Worm (Caenorhabditis elegans): ENCODE data around the gene unc-44.
A peak's percentile ranks its signal among the peaks of the same experiment; 100 is the strongest.

Gene unc-44

ce11 chrIV:5947555-5948151 is 27.7 kb upstream of the unc-44 start, which contains the start of gene rps-25:
Gene rps-25, minus strand, starts transcription at chrIV:5947605.
- TF ChIP-seq nhr-237 (tag; optimal IDR thresholded peaks at IDR 0.05) (no peak), snpc-4 (tag; optimal IDR thresholded peaks at IDR 0.05) (peak; percentile 12), lsy-2 (tag; optimal IDR thresholded peaks at IDR 0.05) (peak; percentile 13 to 93), mdl-1 (tag; optimal IDR thresholded peaks at IDR 0.05) (no peak), unc-55 (GFP tag; optimal IDR thresholded peaks at IDR 0.05) (peak; percentile 86), mbf-1 (tag; optimal IDR thresholded peaks at IDR 0.05) (no peak), nhr-25 (tag; optimal IDR thresholded peaks at IDR 0.05) (peak; percentile 18), dmd-4 (tag; optimal IDR thresholded peaks at IDR 0.05) (no peak), sma-9 (GFP tag; optimal IDR thresholded peaks at IDR 0.05) (peak; percentile 39), sma-9 (tag; optimal IDR thresholded peaks at IDR 0.05) (no peak), F13H6.1 (tag; optimal IDR thresholded peaks at IDR 0.05) (peak; percentile 20), crh-2 (tag; optimal IDR thresholded peaks at IDR 0.05) (peak; percentile 23), fos-1 (tag; optimal IDR thresholded peaks at IDR 0.05) (peak; percentile 7), gmeb-1 (tag; optimal IDR thresholded peaks at IDR 0.05) (peak; percentile 39), R02D3.7 (tag; optimal IDR thresholded peaks at IDR 0.05) (no peak), lin-39 (tag; optimal IDR thresholded peaks at IDR 0.05) (no peak), nhr-10 (tag; optimal IDR thresholded peaks at IDR 0.05) (no peak), lin-13 (GFP tag; optimal IDR thresholded peaks at IDR 0.05) (peak; percentile 62), ama-1 (optimal IDR thresholded peaks at IDR 0.05) (peak; percentile 20), lin-11 (tag; optimal IDR thresholded peaks at IDR 0.05) (peak; percentile 53), sma-3 (GFP tag; optimal IDR thresholded peaks at IDR 0.05) (peak; percentile 16), C34F6.9 (tag; optimal IDR thresholded peaks at IDR 0.05) (peak; percentile 63), nhr-21 (tag; optimal IDR thresholded peaks at IDR 0.05) (peak; percentile 21), nhr-12 (tag; optimal IDR thresholded peaks at IDR 0.05) (no peak), nhr-129 (tag; optimal IDR thresholded peaks at IDR 0.05) (peak; percentile 46)

- TF ChIP-seq unc-62 (GFP tag; optimal IDR thresholded peaks at IDR 0.05) (no peak), unc-55 (GFP tag; optimal IDR thresholded peaks at IDR 0.05) (no peak)
These were observed 26.6 kb upstream of the unc-44 start for ce11 chrIV:5948712-5949111.

ce11 chrIV:5949964-5950363 is 25.4 kb upstream of the unc-44 start:
- no peak for TF ChIP-seq nhr-11 (tag; optimal IDR thresholded peaks at IDR 0.05)
- no peak for TF ChIP-seq ztf-4 (tag; optimal IDR thresholded peaks at IDR 0.05)
- no peak for TF ChIP-seq elt-3 (tag; optimal IDR thresholded peaks at IDR 0.05)
- no peak for TF ChIP-seq lsy-2 (tag; optimal IDR thresholded peaks at IDR 0.05)
- no peak for TF ChIP-seq sma-9 (GFP tag; optimal IDR thresholded peaks at IDR 0.05)
- no peak for TF ChIP-seq sma-9 (tag; optimal IDR thresholded peaks at IDR 0.05)
- no peak for TF ChIP-seq unc-62 (GFP tag; optimal IDR thresholded peaks at IDR 0.05)
- TF ChIP-seq mdl-1 (tag; optimal IDR thresholded peaks at IDR 0.05), result no peak
- TF ChIP-seq lin-13 (GFP tag; optimal IDR thresholded peaks at IDR 0.05), result no peak
- no peak for TF ChIP-seq crh-2 (tag; optimal IDR thresholded peaks at IDR 0.05)
- TF ChIP-seq lin-39 (tag; optimal IDR thresholded peaks at IDR 0.05), result no peak
- TF ChIP-seq snpc-4 (tag; optimal IDR thresholded peaks at IDR 0.05), result no peak
- TF ChIP-seq lin-11 (tag; optimal IDR thresholded peaks at IDR 0.05), result no peak

ce11 chrIV:5952966-5953365 is 22.4 kb upstream of the unc-44 start:
- TF ChIP-seq unc-39 (tag; optimal IDR thresholded peaks at IDR 0.05) (no peak), nhr-10 (tag; optimal IDR thresholded peaks at IDR 0.05) (no peak), ztf-4 (tag; optimal IDR thresholded peaks at IDR 0.05) (no peak), dmd-4 (tag; optimal IDR thresholded peaks at IDR 0.05) (no peak), egl-27 (tag; optimal IDR thresholded peaks at IDR 0.05) (peak; percentile 26), nhr-11 (tag; optimal IDR thresholded peaks at IDR 0.05) (no peak), nhr-12 (tag; optimal IDR thresholded peaks at IDR 0.05) (no peak), lin-13 (GFP tag; optimal IDR thresholded peaks at IDR 0.05) (peak; percentile 3), sma-3 (GFP tag; optimal IDR thresholded peaks at IDR 0.05) (no peak), Y55F3AM.14 (GFP tag; optimal IDR thresholded peaks at IDR 0.05) (no peak), unc-55 (GFP tag; optimal IDR thresholded peaks at IDR 0.05) (peak; percentile 89), aly-2 (tag; optimal IDR thresholded peaks at IDR 0.05) (no peak), sma-9 (GFP tag; optimal IDR thresholded peaks at IDR 0.05) (peak; percentile 43), sma-9 (tag; optimal IDR thresholded peaks at IDR 0.05) (no peak), mab-5 (tag; optimal IDR thresholded peaks at IDR 0.05) (peak; percentile 54), fos-1 (tag; optimal IDR thresholded peaks at IDR 0.05) (no peak), sem-4 (tag; optimal IDR thresholded peaks at IDR 0.05) (peak; percentile 50), C34F6.9 (tag; optimal IDR thresholded peaks at IDR 0.05) (peak; percentile 81), lin-39 (tag; optimal IDR thresholded peaks at IDR 0.05) (no peak), mdl-1 (tag; optimal IDR thresholded peaks at IDR 0.05) (peak in 1 of 2 experiments; percentile 20), nhr-21 (tag; optimal IDR thresholded peaks at IDR 0.05) (no peak), ZK546.5 (tag; optimal IDR thresholded peaks at IDR 0.05) (no peak), alr-1 (tag; optimal IDR thresholded peaks at IDR 0.05) (no peak), nhr-237 (tag; optimal IDR thresholded peaks at IDR 0.05) (no peak), snpc-4 (tag; optimal IDR thresholded peaks at IDR 0.05) (no peak), peb-1 (tag; optimal IDR thresholded peaks at IDR 0.05) (no peak), ztf-1 (GFP tag; conservative IDR thresholded peaks at IDR 0.05) (no peak), F13H6.1 (tag; optimal IDR thresholded peaks at IDR 0.05) (peak; percentile 12), lin-11 (tag; optimal IDR thresholded peaks at IDR 0.05) (no peak), lsy-2 (tag; optimal IDR thresholded peaks at IDR 0.05) (peak in 1 of 2 experiments; percentile 72), gmeb-1 (tag; optimal IDR thresholded peaks at IDR 0.05) (no peak), ceh-82 (tag; optimal IDR thresholded peaks at IDR 0.05) (no peak), R02D3.7 (tag; optimal IDR thresholded peaks at IDR 0.05) (no peak), blmp-1 (tag; optimal IDR thresholded peaks at IDR 0.05; ENCODE audit: insufficient read depth) (no peak), nhr-6 (tag; optimal IDR thresholded peaks at IDR 0.05) (no peak), crh-2 (tag; optimal IDR thresholded peaks at IDR 0.05) (peak; percentile 64), zag-1 (tag; optimal IDR thresholded peaks at IDR 0.05) (peak; percentile 87)

All from whole organism, L2 larva.